Worm (Caenorhabditis elegans): Measurements from ENCODE around the gene cld-9.

DNA sequence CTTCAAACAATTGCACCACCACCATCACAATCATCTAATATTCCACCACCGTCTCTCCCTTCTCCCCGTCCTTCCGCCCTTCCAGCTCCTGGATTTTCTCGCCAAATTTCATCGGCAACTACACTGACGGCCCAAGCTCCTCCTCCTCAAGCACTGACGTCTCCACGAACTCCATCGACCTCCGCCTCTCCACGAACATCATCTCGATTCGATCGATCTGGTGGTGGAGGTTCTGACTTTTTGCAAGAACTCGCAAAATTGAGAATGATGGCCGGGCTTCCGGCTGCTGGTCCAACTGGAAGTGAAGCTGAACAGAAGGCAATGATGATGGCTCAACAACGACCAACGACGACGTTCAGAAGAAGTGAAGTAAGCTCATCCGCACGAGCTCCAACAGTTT lies 42.4 kb upstream of the cld-9 start:
- TF ChIP-seq lsy-2 (tag; optimal IDR thresholded peaks at IDR 0.05) (no peak), madf-9 (GFP tag; conservative IDR thresholded peaks at IDR 0.05) (no peak), Y105C5A.15 (GFP tag; IDR thresholded peaks at IDR 0.05) (no peak), ama-1 (optimal IDR thresholded peaks at IDR 0.05) (no peak), lin-39 (tag; optimal IDR thresholded peaks at IDR 0.05) (no peak), unc-130 (GFP tag; optimal IDR thresholded peaks at IDR 0.05) (no peak), F37D6.2 (tag; optimal IDR thresholded peaks at IDR 0.05) (no peak), lir-3 (tag; optimal IDR thresholded peaks at IDR 0.05) (no peak), pqm-1 (tag; optimal IDR thresholded peaks at IDR 0.05) (no peak), ceh-44 (GFP tag; IDR thresholded peaks at IDR 0.05) (no peak), nhr-102 (tag; optimal IDR thresholded peaks at IDR 0.05) (no peak), nhr-77 (tag; optimal IDR thresholded peaks at IDR 0.05) (no peak), nhr-28 (tag; optimal IDR thresholded peaks at IDR 0.05) (no peak)

Measured in whole organism, L4 larva.